Worm (Caenorhabditis elegans): ENCODE measurements around the gene ikke-1.

DNA sequence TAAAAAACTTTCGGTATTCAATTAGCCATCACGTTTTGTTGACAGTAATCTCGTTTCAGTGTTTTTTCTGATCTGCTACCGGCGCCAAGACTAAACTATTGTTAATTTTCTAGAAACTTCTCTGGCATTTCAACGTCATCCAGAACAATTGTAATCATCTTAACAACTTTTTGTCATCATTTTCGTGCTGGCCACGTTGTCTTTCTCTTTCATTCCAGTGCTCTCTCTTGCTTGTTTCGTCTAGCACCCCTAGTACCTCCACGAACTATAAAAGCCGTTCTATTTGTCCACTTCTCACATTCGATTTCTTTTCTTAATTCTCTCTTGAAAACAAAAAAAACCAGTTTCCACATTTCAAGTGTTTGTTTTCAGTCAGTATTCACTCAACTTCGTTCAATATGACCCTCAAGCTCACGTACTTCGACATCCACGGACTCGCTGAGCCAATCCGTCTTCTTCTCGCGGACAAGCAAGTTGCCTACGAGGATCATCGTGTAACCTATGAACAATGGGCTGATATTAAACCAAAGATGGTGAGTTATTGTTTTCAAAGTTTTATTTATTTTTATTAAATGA is 8.5 kb upstream of the ikke-1 start, which contains the start of gene gst-1:
- TF ChIP-seq hlh-15 (tag; optimal IDR thresholded peaks at IDR 0.05) (no peak), pqm-1 (tag; optimal IDR thresholded peaks at IDR 0.05) (no peak), elt-4 (tag; optimal IDR thresholded peaks at IDR 0.05) (no peak), pag-3 (tag; optimal IDR thresholded peaks at IDR 0.05; ENCODE audit: borderline replicate concordance) (no peak), ceh-48 (tag; optimal IDR thresholded peaks at IDR 0.05) (no peak), hlh-8 (tag; optimal IDR thresholded peaks at IDR 0.05) (no peak), eyg-1 (tag; optimal IDR thresholded peaks at IDR 0.05) (no peak), rnt-1 (tag; optimal IDR thresholded peaks at IDR 0.05) (no peak), odd-2 (tag; optimal IDR thresholded peaks at IDR 0.05) (no peak), pat-9 (tag; optimal IDR thresholded peaks at IDR 0.05) (no peak), C08G9.2 (tag; optimal IDR thresholded peaks at IDR 0.05) (no peak), ref-2 (tag; optimal IDR thresholded peaks at IDR 0.05) (no peak), F13H6.1 (tag; optimal IDR thresholded peaks at IDR 0.05) (no peak)
